Worm (Caenorhabditis elegans) whole organism, L4/young adult: ENCODE results near the gene tofu-2.

Experiments used
- W03F9.2 ChIP-seq: fragments of 150-350 bp; optimal IDR thresholded peaks from 2 replicates; lab custom pipeline; 2014; ENCODE audit warnings: missing biosample characterization, missing genetic modification characterization
- dao-5 ChIP-seq: sonication (generic microtip); optimal IDR thresholded peaks from 2 replicates; lab custom pipeline; 2016; ENCODE audit warnings: missing genotype, missing genetic modification characterization, moderate library complexity, missing compliant biosample characterization
- him-1 ChIP-seq: sonication (generic microtip); optimal IDR thresholded peaks from 2 replicates; lab custom pipeline; 2016; ENCODE audit warnings: missing genotype, missing genetic modification reagents, missing genetic modification characterization, missing compliant biosample characterization

The tofu-2 gene

DNA sequence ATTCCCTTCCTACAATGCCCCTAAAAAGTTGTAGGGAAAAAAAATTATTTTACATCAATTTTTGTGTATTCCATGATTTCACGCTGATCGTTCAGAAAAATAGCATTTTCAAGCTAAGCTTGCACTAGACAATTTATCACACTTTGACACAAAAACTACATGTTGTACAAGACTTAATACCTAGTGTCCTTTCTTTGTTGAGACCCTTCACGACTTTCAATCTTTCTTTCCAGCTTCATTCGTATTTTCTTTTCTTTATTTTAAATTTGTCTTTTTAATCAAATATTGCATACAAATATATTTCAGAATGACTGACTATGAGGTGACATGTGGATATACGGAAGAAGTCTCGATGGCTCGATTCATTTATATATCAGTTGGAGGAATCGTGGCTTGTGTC is 5.0 kb downstream of the tofu-2 start, which contains the start of gene F20A1.2:
Gene F20A1.2, plus strand, starts transcription at position 301 of the 400 bp plus-strand sequence.
- TF ChIP-seq him-1 (tag; lab: Kevin White, UChicago) = no peak
- TF ChIP-seq dao-5 = no peak
- TF ChIP-seq W03F9.2 (tag; lab: Kevin White, UChicago) = no peak

DNA sequence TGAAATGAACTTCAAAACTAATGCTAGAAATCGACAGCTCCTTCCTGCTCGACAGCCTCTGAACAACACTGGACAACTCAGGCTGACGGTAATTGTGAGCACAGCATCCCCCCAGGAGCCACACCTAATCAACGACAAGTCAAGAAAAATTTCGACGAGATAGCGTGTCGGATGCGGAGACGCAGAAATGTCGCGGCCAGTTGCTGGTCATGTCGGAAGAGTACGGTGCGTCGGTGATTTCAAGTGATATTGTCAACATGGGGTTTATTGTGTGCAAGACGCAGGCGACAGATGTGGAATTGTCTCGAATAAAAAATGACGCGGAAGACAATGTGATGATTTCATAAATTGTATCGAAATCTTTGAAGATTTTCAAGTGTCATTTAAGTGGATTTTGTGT is 14.6 kb downstream of the tofu-2 start, which contains the start of gene twk-11:
Gene twk-11, minus strand, starts transcription at position 101 of the 400 bp plus-strand sequence.
- TF ChIP-seq W03F9.2 (tag; lab: Kevin White, UChicago) (no peak), him-1 (tag; lab: Kevin White, UChicago) (no peak), dao-5 (no peak)

DNA sequence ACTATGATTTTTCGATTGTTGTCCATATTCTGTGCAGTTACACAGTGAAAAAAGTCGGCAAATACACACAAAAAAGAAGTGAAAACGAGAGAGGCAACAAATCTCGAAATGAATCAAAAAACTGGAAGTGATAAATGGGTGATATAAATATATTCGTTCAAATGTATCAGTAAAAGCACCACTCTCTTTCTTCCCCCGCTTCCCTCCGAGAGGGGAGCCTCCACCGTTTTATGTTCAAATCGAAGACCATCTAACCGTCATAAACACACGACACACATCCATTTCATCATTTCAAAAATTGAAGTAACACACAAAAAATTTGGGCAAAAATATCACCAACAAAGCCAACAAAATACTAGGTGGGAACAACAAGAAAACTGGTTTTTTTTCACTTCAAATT is 24.0 kb downstream of the tofu-2 start, which contains the start of gene F20A1.6:
Gene F20A1.6, minus strand, starts transcription at position 101 of the 400 bp plus-strand sequence.
- TF ChIP-seq him-1 (tag; lab: Kevin White, UChicago) (no peak), dao-5 (no peak), W03F9.2 (tag; lab: Kevin White, UChicago) (no peak)

DNA sequence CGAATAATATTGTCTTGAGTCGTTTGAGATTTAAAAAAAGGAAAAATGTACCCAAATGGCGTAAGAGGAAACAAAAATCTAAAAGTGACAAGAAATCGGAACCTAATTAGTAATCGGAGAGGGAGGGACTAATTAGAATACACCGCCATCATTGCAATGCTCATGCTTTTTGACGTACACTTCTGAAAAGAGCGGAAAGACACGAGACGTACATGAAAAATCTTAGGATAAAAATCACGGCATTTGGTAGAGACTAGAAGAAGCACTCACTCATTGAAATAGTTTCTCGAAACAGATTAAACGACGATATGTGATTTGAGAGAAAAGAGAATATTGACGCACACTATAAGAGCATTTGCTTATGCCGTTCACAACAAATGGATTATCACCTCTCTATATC is 28.1 kb downstream of the tofu-2 start:
- no peak for TF ChIP-seq him-1 (tag; lab: Kevin White, UChicago)
- no peak for TF ChIP-seq dao-5
- TF ChIP-seq W03F9.2 (tag; lab: Kevin White, UChicago) = no peak

DNA sequence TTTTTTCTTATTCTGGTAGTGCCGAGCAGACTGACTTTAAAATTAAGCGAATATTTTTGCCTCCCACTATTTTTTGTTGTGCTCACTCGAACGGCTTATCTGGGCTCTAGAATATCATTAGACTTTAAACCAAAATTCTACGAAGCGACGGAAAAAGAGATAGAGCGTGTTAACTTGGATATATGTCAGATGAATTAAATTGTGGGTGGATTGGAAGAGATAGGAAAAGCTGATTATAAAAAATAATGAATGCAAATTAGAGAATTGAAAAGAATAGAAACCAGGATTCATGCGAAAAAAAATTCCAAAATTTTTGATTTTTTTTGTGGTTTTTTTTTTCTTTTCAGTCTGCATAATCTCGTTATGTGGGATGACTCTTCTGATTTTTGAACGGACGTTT is 29.3 kb downstream of the tofu-2 start, which contains the start of gene F20A1.4:
Gene F20A1.4, minus strand, starts transcription at position 101 of the 400 bp plus-strand sequence.
- TF ChIP-seq him-1 (tag; lab: Kevin White, UChicago) (no peak), W03F9.2 (tag; lab: Kevin White, UChicago) (no peak), dao-5 (no peak)

DNA sequence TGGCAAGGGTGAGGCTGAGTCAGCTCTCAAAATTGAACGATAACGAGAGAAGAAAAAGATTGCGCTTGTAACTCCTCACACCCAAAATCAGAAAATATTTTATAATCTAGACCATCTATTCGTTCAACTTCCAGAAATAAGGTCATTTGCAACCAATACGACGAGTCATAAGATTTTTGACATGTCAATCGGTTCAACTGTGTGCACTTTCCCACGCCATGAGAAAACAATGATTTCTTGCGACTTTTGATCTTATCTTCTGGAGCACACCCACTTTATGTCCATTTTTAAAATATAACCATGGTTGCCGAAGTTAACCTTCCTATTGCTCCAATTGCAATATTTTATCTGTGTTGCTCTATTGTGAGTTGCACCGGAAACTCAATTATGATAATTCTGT is 34.0 kb downstream of the tofu-2 start, which contains the start of gene srsx-32:
Gene srsx-32, plus strand, starts transcription at position 301 of the 400 bp plus-strand sequence.
- TF ChIP-seq W03F9.2 (tag; lab: Kevin White, UChicago) = no peak
- TF ChIP-seq him-1 (tag; lab: Kevin White, UChicago) = no peak
- TF ChIP-seq dao-5 = no peak

DNA sequence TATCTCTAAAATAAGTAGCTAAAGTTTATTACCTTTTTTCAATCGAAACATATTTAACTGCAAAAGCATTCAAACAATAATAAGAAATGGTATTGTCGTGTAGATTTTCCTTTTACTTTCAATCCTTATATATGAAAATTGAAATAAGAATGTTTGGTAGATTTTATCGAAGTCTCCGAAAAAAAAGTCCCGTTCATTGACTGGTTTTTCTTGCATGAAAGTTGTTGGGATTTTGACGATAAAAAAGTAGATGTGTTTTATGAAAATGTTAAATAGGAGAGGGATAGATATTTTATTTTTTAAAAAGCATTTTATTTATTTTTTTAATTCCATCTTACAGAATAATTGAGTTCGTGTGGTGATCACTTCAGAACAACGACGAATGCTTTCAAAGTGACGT is 35.2 kb downstream of the tofu-2 start, which contains the start of gene C33G8.13:
Gene C33G8.13, minus strand, starts transcription at position 101 of the 400 bp plus-strand sequence.
- TF ChIP-seq W03F9.2 (tag; lab: Kevin White, UChicago) (no peak), him-1 (tag; lab: Kevin White, UChicago) (no peak), dao-5 (no peak)

DNA sequence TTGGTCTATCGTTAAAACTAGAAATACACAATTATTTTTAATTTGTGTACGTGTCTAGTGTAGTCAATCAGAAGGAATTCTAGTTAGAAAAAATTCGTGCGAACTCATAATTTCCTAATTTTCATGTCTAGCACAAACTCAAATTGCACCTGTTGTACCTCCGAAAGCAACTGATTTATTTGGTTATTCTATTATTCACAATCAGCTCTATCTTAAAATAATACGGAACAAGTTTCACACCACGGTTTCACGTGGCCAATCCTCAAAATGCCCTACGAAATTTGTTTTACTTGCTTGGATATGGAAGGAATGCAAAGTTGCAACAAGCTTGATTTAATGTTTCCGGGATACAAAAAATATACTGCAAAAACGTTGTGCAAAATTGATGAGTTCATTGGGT is 38.4 kb downstream of the tofu-2 start, which contains the start of gene srw-127:
Gene srw-127, plus strand, starts transcription at position 301 of the 400 bp plus-strand sequence.
- TF ChIP-seq dao-5 (no peak), him-1 (tag; lab: Kevin White, UChicago) (no peak), W03F9.2 (tag; lab: Kevin White, UChicago) (no peak)

DNA sequence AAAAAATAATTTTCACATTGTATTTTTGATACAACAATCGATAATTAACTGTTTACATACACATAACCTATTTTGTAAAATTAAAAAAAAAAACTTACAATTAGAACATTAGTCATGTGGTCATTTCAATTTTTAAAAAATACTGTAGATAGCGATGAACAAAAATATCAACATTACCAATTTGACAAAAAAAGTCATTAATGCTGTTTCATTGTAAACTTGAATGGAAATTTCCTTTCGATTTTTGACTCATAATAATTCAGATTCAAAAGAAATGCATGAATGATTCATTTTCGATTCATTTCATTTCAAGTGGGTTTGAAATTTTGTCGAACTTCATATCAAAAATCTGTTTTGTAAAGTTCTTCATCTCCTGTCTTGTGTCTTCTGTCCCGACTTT is 41.6 kb downstream of the tofu-2 start, which contains the start of gene C33G8.2:
Gene C33G8.2, plus strand, starts transcription at position 301 of the 400 bp plus-strand sequence.
- TF ChIP-seq dao-5 (no peak), him-1 (tag; lab: Kevin White, UChicago) (no peak), W03F9.2 (tag; lab: Kevin White, UChicago) (no peak)

DNA sequence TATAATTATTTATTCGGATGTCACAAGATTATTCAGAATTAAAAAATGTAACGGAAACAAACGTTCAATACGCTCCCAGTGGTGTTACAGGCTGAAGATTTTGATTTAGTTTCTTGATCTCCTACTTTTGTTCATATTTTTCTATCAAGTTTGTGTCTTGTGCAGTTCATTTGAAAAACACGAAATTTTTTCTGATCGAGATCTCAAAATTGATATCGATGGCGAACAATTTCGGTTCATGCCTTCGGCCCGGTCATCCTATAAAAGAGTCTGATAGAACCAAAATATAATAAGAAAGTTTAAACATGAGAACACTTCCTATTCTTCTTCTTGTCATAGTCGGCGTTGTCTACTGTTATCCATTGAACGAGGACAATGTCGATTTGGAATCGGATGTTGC is 43.7 kb downstream of the tofu-2 start, which contains the start of gene drd-10:
Gene drd-10, plus strand, starts transcription at position 301 of the 400 bp plus-strand sequence.
- TF ChIP-seq dao-5 (no peak), him-1 (tag; lab: Kevin White, UChicago) (no peak), W03F9.2 (tag; lab: Kevin White, UChicago) (no peak)

DNA sequence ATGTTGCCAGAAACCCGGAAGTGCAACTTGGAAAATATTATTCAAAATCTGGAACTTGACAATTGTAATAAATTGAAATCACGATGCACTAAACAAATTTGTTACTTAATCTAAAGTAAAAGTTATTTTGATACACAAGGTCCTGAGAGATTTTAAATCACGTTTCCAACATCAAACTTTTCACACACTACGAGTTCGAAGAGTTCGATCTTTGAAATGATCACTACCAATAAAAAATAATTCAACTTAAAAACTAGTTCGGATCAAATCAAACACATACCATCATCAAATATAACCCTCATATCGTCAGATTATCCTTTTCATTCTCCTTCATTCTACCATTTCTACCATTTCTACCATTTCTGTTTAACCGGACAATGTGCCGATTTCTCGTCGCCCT is 45.1 kb downstream of the tofu-2 start, which contains the start of gene spig-10:
Gene spig-10, plus strand, starts transcription at position 301 of the 400 bp plus-strand sequence.
- TF ChIP-seq him-1 (tag; lab: Kevin White, UChicago) (no peak), dao-5 (no peak), W03F9.2 (tag; lab: Kevin White, UChicago) (no peak)

DNA sequence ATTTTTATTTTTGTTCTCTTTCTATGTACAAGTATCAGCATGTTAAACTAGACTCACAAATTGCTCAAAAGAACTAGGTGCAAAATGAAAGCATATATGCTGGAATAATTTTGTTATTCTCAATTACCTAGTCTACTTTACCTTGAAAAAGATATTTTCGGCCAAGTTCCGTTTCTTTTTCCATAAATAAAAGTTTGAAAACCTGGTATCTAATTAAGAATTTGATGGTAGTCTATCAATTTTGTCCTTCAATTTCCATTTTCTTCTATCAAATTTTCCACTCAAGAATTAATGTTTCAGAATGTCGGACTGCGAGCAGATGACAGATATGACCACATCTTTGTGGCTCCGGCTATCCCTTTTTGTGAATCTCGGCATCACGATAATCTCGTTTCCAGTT is 47.2 kb downstream of the tofu-2 start, which contains the start of gene srab-4:
Gene srab-4, plus strand, starts transcription at position 301 of the 400 bp plus-strand sequence.
- TF ChIP-seq dao-5 = no peak
- TF ChIP-seq W03F9.2 (tag; lab: Kevin White, UChicago) = no peak
- TF ChIP-seq him-1 (tag; lab: Kevin White, UChicago) = no peak

DNA sequence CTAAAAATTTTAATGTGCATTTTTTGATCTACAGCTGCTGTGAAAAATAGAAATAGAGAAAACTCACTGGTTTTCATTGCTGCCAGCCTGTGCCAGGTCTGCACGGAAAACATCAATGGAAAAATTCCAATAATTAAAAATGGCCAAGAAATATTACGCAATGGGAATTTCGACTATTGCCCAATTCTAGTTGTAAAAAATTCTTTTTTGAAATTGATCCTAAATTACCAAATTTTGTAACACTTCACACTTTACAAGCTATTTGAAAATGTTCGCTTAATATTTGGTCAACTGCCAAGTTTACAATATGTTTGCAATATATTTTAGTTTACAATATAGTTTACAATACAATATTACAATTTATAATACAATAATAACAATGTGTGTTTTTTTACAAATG is 50.3 kb downstream of the tofu-2 start:
- TF ChIP-seq him-1 (tag; lab: Kevin White, UChicago) (no peak), W03F9.2 (tag; lab: Kevin White, UChicago) (no peak), dao-5 (no peak)
